Worm (Caenorhabditis elegans): ENCODE measurements around the gene C26B2.7.

- no peak for TF ChIP-seq mep-1 (tag; optimal IDR thresholded peaks at IDR 0.05)
- no peak for TF ChIP-seq ces-1 (GFP tag; optimal IDR thresholded peaks at IDR 0.05)
- no peak for TF ChIP-seq pha-4 (tag; optimal IDR thresholded peaks at IDR 0.05)
- TF ChIP-seq nhr-12 (tag; optimal IDR thresholded peaks at IDR 0.05): no peak
- TF ChIP-seq blmp-1 (tag; optimal IDR thresholded peaks at IDR 0.05): no peak
- no peak for TF ChIP-seq nhr-76 (tag; optimal IDR thresholded peaks at IDR 0.05)
- TF ChIP-seq nhr-28 (tag; optimal IDR thresholded peaks at IDR 0.05): no peak
- TF ChIP-seq drap-1 (GFP tag; optimal IDR thresholded peaks at IDR 0.05): no peak
- no peak for TF ChIP-seq lsy-2 (tag; optimal IDR thresholded peaks at IDR 0.05)
Measured at ce11 chrIV:8026361-8026760, 10.3 kb downstream of the C26B2.7 start.
